Worm (Caenorhabditis elegans) whole organism, early embryonic: Measurements from ENCODE around the gene aex-2.

Experiments
- ama-1 ChIP-seq: fragments of 150-350 bp; optimal IDR thresholded peaks from 2 replicates; lab custom pipeline; 2014
- hmbx-1 ChIP-seq: sonication (generic microtip); optimal IDR thresholded peaks from 2 replicates; lab custom pipeline; 2016; ENCODE audit warnings: mild to moderate bottlenecking, missing genetic modification characterization, missing compliant biosample characterization
- tbx-11 ChIP-seq: fragments of 200-800 bp; sonication (Bioruptor generic); IDR thresholded peaks from 2 replicates; pipeline ENCODE4 v1.3.6; 2022; ENCODE audit warnings: missing genetic modification characterization, missing compliant biosample characterization

DNA sequence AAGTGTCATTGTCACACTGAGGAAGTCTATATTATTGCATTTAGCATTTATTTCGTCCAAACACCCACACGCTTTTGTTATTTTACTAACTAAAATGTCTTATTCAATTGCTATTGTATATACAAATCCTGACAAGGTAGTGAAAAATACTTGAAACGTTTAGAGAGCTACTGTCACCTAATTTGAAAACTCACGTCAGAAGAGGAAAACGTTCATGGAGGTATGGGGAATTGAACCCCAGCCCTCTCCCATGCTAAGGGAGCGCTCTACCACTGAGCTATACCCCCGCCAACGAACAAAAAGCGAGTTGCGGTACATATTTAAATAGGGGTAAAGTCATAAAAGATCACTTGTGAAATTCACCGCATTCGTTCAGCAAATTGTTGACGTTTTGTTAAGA lies 30.3 kb downstream of the aex-2 start:
- TF ChIP-seq hmbx-1 (tag; lab: Kevin White, UChicago) (no peak), ama-1 (lab: Kevin White, UChicago) (no peak), tbx-11 (GFP tag; lab: Robert Waterston, UW) (peak; percentile 72)
